Fruit fly (Drosophila melanogaster) whole organism, embryonic: ENCODE data around the gene loqs.

Experiments
- Atf3 ChIP-seq: fragments of 200-800 bp; sonication (Bioruptor generic); optimal IDR thresholded peaks from 3 replicates; lab custom pipeline; 2016; ENCODE audit warnings: missing biosample characterization, missing genetic modification characterization
- BEAF-32 ChIP-seq: fragments of 200-800 bp; sonication (Bioruptor generic); optimal IDR thresholded peaks from 3 replicates; lab custom pipeline; 2017; ENCODE audit warnings: missing biosample characterization, missing genetic modification characterization, mild to moderate bottlenecking, moderate library complexity, missing genetic modification reagents
- CG11504 ChIP-seq: fragments of 200-800 bp; sonication (Bioruptor generic); optimal IDR thresholded peaks from 3 replicates; lab custom pipeline; 2019; ENCODE audit warnings: missing biosample characterization, mild to moderate bottlenecking, missing genetic modification characterization, moderate library complexity
- CG12104 ChIP-seq: fragments of 200-800 bp; sonication (Bioruptor generic); optimal IDR thresholded peaks from 3 replicates; lab custom pipeline; 2016; ENCODE audit warnings: missing biosample characterization, missing genetic modification characterization
- CG12155 ChIP-seq: fragments of 200-800 bp; sonication (Bioruptor generic); optimal IDR thresholded peaks from 3 replicates; lab custom pipeline; 2016; ENCODE audit warnings: missing biosample characterization, missing genetic modification characterization
- CG1233 ChIP-seq: fragments of 200-800 bp; sonication (Bioruptor generic); optimal IDR thresholded peaks from 4 replicates; lab custom pipeline; 2018; ENCODE audit warnings: missing biosample characterization, mild to moderate bottlenecking, missing genetic modification characterization
- CG12391 ChIP-seq: fragments of 200-800 bp; sonication (Bioruptor generic); optimal IDR thresholded peaks from 3 replicates; lab custom pipeline; 2018; ENCODE audit warnings: missing biosample characterization, mild to moderate bottlenecking, missing genetic modification characterization, moderate library complexity
- CG13123 ChIP-seq: fragments of 200-800 bp; sonication (Bioruptor generic); optimal IDR thresholded peaks from 2 replicates; lab custom pipeline; 2016; ENCODE audit warnings: missing biosample characterization, missing genetic modification characterization
- CG13424 ChIP-seq: fragments of 200-800 bp; sonication (Bioruptor generic); optimal IDR thresholded peaks from 2 replicates; lab custom pipeline; 2019; ENCODE audit warnings: missing biosample characterization, mild to moderate bottlenecking, missing genetic modification characterization, moderate library complexity
- CG15601 ChIP-seq: fragments of 200-800 bp; sonication (Bioruptor generic); optimal IDR thresholded peaks from 3 replicates; lab custom pipeline; 2019; ENCODE audit warnings: missing biosample characterization, mild to moderate bottlenecking, missing genetic modification characterization, moderate library complexity
- CG2678 ChIP-seq: fragments of 200-800 bp; sonication (Bioruptor generic); optimal IDR thresholded peaks from 3 replicates; lab custom pipeline; 2019; ENCODE audit warnings: missing biosample characterization, mild to moderate bottlenecking, missing genetic modification characterization, moderate library complexity
- CG34376 ChIP-seq: fragments of 200-800 bp; sonication (Bioruptor generic); optimal IDR thresholded peaks from 2 replicates; lab custom pipeline; 2018; ENCODE audit warnings: missing biosample characterization, mild to moderate bottlenecking, missing genetic modification characterization
- CG4820 ChIP-seq: fragments of 200-800 bp; sonication (Bioruptor generic); optimal IDR thresholded peaks from 3 replicates; lab custom pipeline; 2016; ENCODE audit warnings: missing biosample characterization, missing genetic modification characterization
- CG5245 ChIP-seq: fragments of 200-800 bp; sonication (Bioruptor generic); optimal IDR thresholded peaks from 3 replicates; lab custom pipeline; 2016; ENCODE audit warnings: missing biosample characterization, missing genetic modification characterization
- CG6689 ChIP-seq: fragments of 200-800 bp; sonication (Bioruptor generic); IDR thresholded peaks from 2 replicates; pipeline ENCODE4 v1.3.6; 2022; ENCODE audit warnings: missing biosample characterization, missing genetic modification characterization
- CG6765 ChIP-seq: fragments of 200-800 bp; sonication (Bioruptor generic); optimal IDR thresholded peaks from 3 replicates; lab custom pipeline; 2017; ENCODE audit warnings: missing biosample characterization, mild to moderate bottlenecking, missing genetic modification characterization
- CG7271 ChIP-seq: fragments of 200-800 bp; sonication (Bioruptor generic); optimal IDR thresholded peaks from 2 replicates; lab custom pipeline; 2018; ENCODE audit warnings: missing biosample characterization, mild to moderate bottlenecking, missing genetic modification characterization, moderate library complexity
- CG8089 ChIP-seq: fragments of 200-800 bp; sonication (Bioruptor generic); optimal IDR thresholded peaks from 3 replicates; lab custom pipeline; 2016; ENCODE audit warnings: missing biosample characterization, missing genetic modification characterization
- CG9797 ChIP-seq: fragments of 200-800 bp; sonication (Bioruptor generic); optimal IDR thresholded peaks from 3 replicates; lab custom pipeline; 2018; ENCODE audit warnings: missing biosample characterization, mild to moderate bottlenecking, missing genetic modification characterization
- Chrac-16 ChIP-seq: fragments of 200-800 bp; sonication (Bioruptor generic); optimal IDR thresholded peaks from 3 replicates; lab custom pipeline; 2016; ENCODE audit warnings: missing biosample characterization, missing genetic modification characterization
- Doc2 ChIP-seq: fragments of 200-800 bp; sonication (Bioruptor generic); IDR thresholded peaks from 2 replicates; pipeline ENCODE4 v1.3.6; 2022; ENCODE audit warnings: missing biosample characterization, missing genetic modification characterization
- Dp ChIP-seq: fragments of 200-800 bp; sonication (Bioruptor generic); optimal IDR thresholded peaks from 2 replicates; lab custom pipeline; 2018; ENCODE audit warnings: missing biosample characterization, mild to moderate bottlenecking, missing genetic modification characterization, moderate library complexity
- Fer2 ChIP-seq: fragments of 200-800 bp; sonication (Bioruptor generic); optimal IDR thresholded peaks from 2 replicates; lab custom pipeline; 2018; ENCODE audit warnings: missing biosample characterization, mild to moderate bottlenecking, missing genetic modification characterization, moderate library complexity
- Hr51 ChIP-seq, 2 experiments: fragments of 200-800 bp; sonication (Bioruptor generic); optimal IDR thresholded peaks; 2 replicates in 1 of 2; 3 replicates in 1 of 2; lab custom pipeline; 2016 to 2018; ENCODE audit warnings: missing biosample characterization in 2 of 2, missing genetic modification characterization in 2 of 2, mild to moderate bottlenecking in 1 of 2, moderate library complexity in 1 of 2
- Hr78 ChIP-seq, 2 experiments: fragments of 200-800 bp in 1 of 2; fragments of >200 bp in 1 of 2; sonication (Bioruptor generic) in 1 of 2; optimal IDR thresholded peaks; 2 replicates each; lab custom pipeline; 2017 to 2019; ENCODE audit warnings: missing biosample characterization in 2 of 2, missing genetic modification characterization in 2 of 2, mild to moderate bottlenecking in 1 of 2, moderate library complexity in 1 of 2
- Sry-δ ChIP-seq: fragments of 200-800 bp; sonication (Bioruptor generic); optimal IDR thresholded peaks from 2 replicates; lab custom pipeline; 2016; ENCODE audit warnings: missing biosample characterization, missing genetic modification characterization
- cg ChIP-seq: fragments of 200-800 bp; sonication (Bioruptor generic); optimal IDR thresholded peaks from 3 replicates; lab custom pipeline; 2019; ENCODE audit warnings: missing biosample characterization, mild to moderate bottlenecking, missing genetic modification characterization, moderate library complexity
- chif ChIP-seq, 2 experiments: fragments of 200-800 bp; sonication (Bioruptor generic); optimal IDR thresholded peaks; 3 replicates each; lab custom pipeline; 2016; ENCODE audit warnings: missing biosample characterization in 2 of 2, missing genetic modification characterization in 2 of 2
- danr ChIP-seq: fragments of 200-800 bp; sonication (Bioruptor generic); IDR thresholded peaks from 2 replicates; pipeline ENCODE4 v1.3.6; 2022; ENCODE audit warnings: missing biosample characterization, missing genetic modification characterization
- esg ChIP-seq: fragments of 200-800 bp; sonication (Bioruptor generic); conservative IDR thresholded peaks from 2 replicates; pipeline ENCODE4 v1.3.6; 2022; ENCODE audit warnings: missing biosample characterization, missing genetic modification characterization
- gem ChIP-seq: fragments of 200-800 bp; sonication (Bioruptor generic); optimal IDR thresholded peaks from 2 replicates; lab custom pipeline; 2019; ENCODE audit warnings: missing biosample characterization, mild to moderate bottlenecking, missing genetic modification characterization, moderate library complexity
- gsb-n ChIP-seq: fragments of 200-800 bp; sonication (Bioruptor generic); optimal IDR thresholded peaks from 3 replicates; lab custom pipeline; 2018; ENCODE audit warnings: missing biosample characterization, mild to moderate bottlenecking, missing genetic modification characterization
- hb ChIP-seq: fragments of 200-800 bp; sonication (Bioruptor generic); IDR thresholded peaks from 3 replicates; pipeline ENCODE4 v1.3.6; 2022; ENCODE audit warnings: missing biosample characterization, missing genetic modification characterization; ENCODE audit not compliant: partially characterized antibody
- hbn ChIP-seq: fragments of 200-800 bp; sonication (Bioruptor generic); IDR thresholded peaks from 2 replicates; pipeline ENCODE4 v1.3.6; 2022; ENCODE audit warnings: missing biosample characterization, missing genetic modification characterization; ENCODE audit not compliant: partially characterized antibody
- hkb ChIP-seq, 2 experiments: fragments of 200-800 bp in 1 of 2; fragments of >200 bp in 1 of 2; sonication (Bioruptor generic) in 1 of 2; IDR thresholded peaks in 1 of 2; optimal IDR thresholded peaks in 1 of 2; 2 replicates each; pipeline versions ENCODE4 v1.3.6 to Lab custom; 2017 to 2022; ENCODE audit warnings: missing biosample characterization in 1 of 2, missing genetic modification characterization in 1 of 2
- insv ChIP-seq, 2 experiments: fragments of 200-800 bp; sonication (Bioruptor generic); optimal IDR thresholded peaks; 3 replicates each; lab custom pipeline; 2016 to 2018; ENCODE audit warnings: missing biosample characterization in 2 of 2, missing genetic modification characterization in 2 of 2
- kah ChIP-seq: fragments of 200-800 bp; sonication (Bioruptor generic); optimal IDR thresholded peaks from 2 replicates; lab custom pipeline; 2018; ENCODE audit warnings: missing biosample characterization, mild to moderate bottlenecking, missing genetic modification characterization
- maf-S ChIP-seq: fragments of 200-800 bp; sonication (Bioruptor generic); optimal IDR thresholded peaks from 2 replicates; lab custom pipeline; 2016; ENCODE audit warnings: missing biosample characterization, missing genetic modification characterization
- pb ChIP-seq: fragments of 200-800 bp; sonication (Bioruptor generic); optimal IDR thresholded peaks from 3 replicates; lab custom pipeline; 2016; ENCODE audit warnings: missing biosample characterization, missing genetic modification characterization
- pum ChIP-seq: fragments of 200-800 bp; sonication (Bioruptor generic); optimal IDR thresholded peaks from 2 replicates; lab custom pipeline; 2016; ENCODE audit warnings: missing biosample characterization, missing genetic modification characterization
- row ChIP-seq: fragments of 200-800 bp; sonication (Bioruptor generic); IDR thresholded peaks from 3 replicates; pipeline ENCODE4 v1.3.6; 2022; ENCODE audit warnings: missing biosample characterization, missing genetic modification characterization
- run ChIP-seq: fragments of 200-800 bp; sonication (Bioruptor generic); optimal IDR thresholded peaks from 3 replicates; lab custom pipeline; 2018; ENCODE audit warnings: missing biosample characterization, mild to moderate bottlenecking, missing genetic modification characterization
- slbo ChIP-seq: fragments of 200-800 bp; sonication (Bioruptor generic); IDR thresholded peaks from 2 replicates; pipeline ENCODE4 v1.3.6; 2022; ENCODE audit warnings: missing biosample characterization, missing genetic modification characterization
- stc ChIP-seq: fragments of 200-800 bp; sonication (Bioruptor generic); IDR thresholded peaks from 2 replicates; pipeline ENCODE4 v1.3.6; 2022; ENCODE audit warnings: missing biosample characterization, missing genetic modification characterization
- tin ChIP-seq: fragments of 200-800 bp; sonication (Bioruptor generic); optimal IDR thresholded peaks from 3 replicates; lab custom pipeline; 2016; ENCODE audit warnings: missing biosample characterization, missing genetic modification characterization
- toy ChIP-seq: fragments of 200-800 bp; sonication (Bioruptor generic); IDR thresholded peaks from 2 replicates; pipeline ENCODE4 v1.3.6; 2022; ENCODE audit warnings: missing biosample characterization, missing genetic modification characterization
- ttk ChIP-seq: fragments of 200-800 bp; sonication (Bioruptor generic); IDR thresholded peaks from 2 replicates; pipeline ENCODE4 v2.1.2; 2022; ENCODE audit warnings: missing biosample characterization, missing genetic modification characterization
- unc-4 ChIP-seq: fragments of 200-800 bp; sonication (Bioruptor generic); IDR thresholded peaks from 2 replicates; pipeline ENCODE4 v1.3.6; 2022; ENCODE audit warnings: missing biosample characterization, missing genetic modification characterization; ENCODE audit not compliant: partially characterized antibody
- wek ChIP-seq: fragments of 200-800 bp; sonication (Bioruptor generic); optimal IDR thresholded peaks from 3 replicates; lab custom pipeline; 2018; ENCODE audit warnings: missing biosample characterization, mild to moderate bottlenecking, missing genetic modification characterization, moderate library complexity

loqs gene

dm6 chr2L:13394903-13395302, 12.5 kb downstream of the loqs start, which contains the start of gene RpL24 (continued):
- TF ChIP-seq tin (GFP tag; lab: Kevin White, UChicago), result peak; percentile 88
- peak; percentile 71 for TF ChIP-seq CG12155 (GFP tag; lab: Kevin White, UChicago)
- no peak for TF ChIP-seq hbn (GFP tag; lab: Robert Waterston, UW)
- peak; percentile 91 for TF ChIP-seq CG12104
- peak; percentile 82 for TF ChIP-seq CG2678 (tag; lab: Kevin White, UChicago)
- peak; percentile 98 for TF ChIP-seq wek (GFP tag; lab: Kevin White, UChicago)
- TF ChIP-seq CG5245, result peak; percentile 80
- peak; percentile 75 for TF ChIP-seq slbo
- TF ChIP-seq pum (GFP tag; lab: Kevin White, UChicago), result peak; percentile 59
- peak; percentile 54 for TF ChIP-seq Dp (GFP tag; lab: Kevin White, UChicago)
- TF ChIP-seq CG12391 (tag; lab: Kevin White, UChicago), result peak; percentile 90
- TF ChIP-seq BEAF-32 (GFP tag; lab: Kevin White, UChicago), result peak; percentile 36
- peak; percentile 80 for TF ChIP-seq gem (tag; lab: Kevin White, UChicago)
- TF ChIP-seq cg (GFP tag; lab: Kevin White, UChicago), result no peak
- TF ChIP-seq CG9797, result peak; percentile 90
- TF ChIP-seq maf-S (GFP tag; lab: Kevin White, UChicago), result peak; percentile 90
- peak in 1 of 2 experiments; percentile 80 for TF ChIP-seq insv (GFP tag; optimal IDR thresholded peaks at IDR 0.05; lab: Kevin White, UChicago)
- peak; percentile 84 for TF ChIP-seq CG15601 (tag; lab: Kevin White, UChicago)
- no peak for TF ChIP-seq esg (GFP tag; lab: Robert Waterston, UW)
- peak; percentile 92 for TF ChIP-seq kah
- TF ChIP-seq Doc2 (GFP tag; lab: Robert Waterston, UW), result no peak
- TF ChIP-seq Hr51 (GFP tag; optimal IDR thresholded peaks at IDR 0.05; lab: Kevin White, UChicago), result peak; percentile 81 to 88
- peak; percentile 81 for TF ChIP-seq ttk
- peak; percentile 92 for TF ChIP-seq CG8089
- peak; percentile 71; the same call in 1 of the 2 replicates for TF ChIP-seq toy
- TF ChIP-seq CG4820 (GFP tag; lab: Kevin White, UChicago), result peak; percentile 69
- peak; percentile 88 for TF ChIP-seq stc (GFP tag; lab: Robert Waterston, UW)
- peak; percentile 72 for TF ChIP-seq Atf3 (GFP tag; lab: Kevin White, UChicago)
- TF ChIP-seq Chrac-16, result peak; percentile 71
- TF ChIP-seq unc-4 (GFP tag; lab: Robert Waterston, UW), result no peak
- TF ChIP-seq Hr78 (GFP tag; optimal IDR thresholded peaks at IDR 0.05; lab: Kevin White, UChicago), result no peak
- TF ChIP-seq row (GFP tag; lab: Robert Waterston, UW), result peak; percentile 68
- peak; percentile 98 for TF ChIP-seq CG34376
- peak; percentile 96 for TF ChIP-seq CG1233 (GFP tag; lab: Kevin White, UChicago)
- TF ChIP-seq CG13123 (GFP tag; lab: Kevin White, UChicago), result peak; percentile 83
- TF ChIP-seq chif (GFP tag; optimal IDR thresholded peaks at IDR 0.05; lab: Kevin White, UChicago), result peak; percentile 80 to 91
- peak; percentile 88 for TF ChIP-seq gsb-n
- peak; percentile 98 for TF ChIP-seq CG7271 (tag; lab: Kevin White, UChicago)
- peak; percentile 83 for TF ChIP-seq Fer2 (tag; lab: Kevin White, UChicago)
- peak; percentile 55 for TF ChIP-seq Sry-δ (GFP tag; lab: Kevin White, UChicago)
- peak; percentile 42; the same call in 1 of the 2 replicates for TF ChIP-seq danr
- peak; percentile 75 for TF ChIP-seq CG13424 (tag; lab: Kevin White, UChicago)
- peak; percentile 90 for TF ChIP-seq pb
- peak; percentile 82 for TF ChIP-seq CG11504 (tag; lab: Kevin White, UChicago)
- TF ChIP-seq hkb (optimal IDR thresholded peaks at IDR 0.05; lab: Kevin White, UChicago), result no peak
- peak; percentile 94 for TF ChIP-seq hkb (GFP tag; IDR thresholded peaks at IDR 0.05; lab: Robert Waterston, UW)
- TF ChIP-seq CG6765, result peak; percentile 99
- TF ChIP-seq hb (GFP tag; lab: Robert Waterston, UW), result no peak
- TF ChIP-seq CG6689 (GFP tag; lab: Robert Waterston, UW), result peak; percentile 72
- TF ChIP-seq run (tag; lab: Kevin White, UChicago), result peak; percentile 83
